Worm (Caenorhabditis elegans) whole organism, midembryonic: Measurements from ENCODE around the gene C06C3.4.

Experiments
- klf-2 ChIP-seq: fragments of 200-800 bp; sonication (Bioruptor generic); conservative IDR thresholded peaks from 2 replicates; pipeline ENCODE4 v1.3.6; 2022; ENCODE audit warnings: missing genetic modification reagents, missing genetic modification characterization, missing compliant biosample characterization
- med-1 ChIP-seq: sonication (generic microtip); optimal IDR thresholded peaks from 2 replicates; lab custom pipeline; 2017; ENCODE audit warnings: missing genetic modification characterization, mild to moderate bottlenecking, missing compliant biosample characterization, antibody characterized with exemption, missing genetic modification reagents; ENCODE audit not compliant: insufficient read depth

DNA sequence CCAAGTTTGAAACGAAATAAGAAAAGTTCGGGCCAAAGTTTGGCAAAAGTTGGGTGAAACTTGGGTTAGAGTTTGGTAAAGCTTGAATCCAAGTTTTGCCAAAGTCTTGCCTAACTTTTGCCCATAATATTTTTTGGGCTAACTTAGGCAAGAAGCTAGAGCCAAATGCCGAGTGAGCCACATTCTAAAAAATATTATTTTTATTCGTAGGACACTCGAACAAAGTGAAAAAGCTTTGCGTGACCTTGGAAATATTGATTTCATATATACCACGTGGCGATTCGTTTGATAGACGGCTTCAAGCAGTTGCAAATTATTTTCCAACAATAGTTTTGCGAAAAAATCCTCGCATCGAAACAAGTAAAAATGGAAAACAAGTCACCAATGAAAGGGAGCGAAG, 30.8 kb downstream of the C06C3.4 start, which contains the start of gene Y51B9A.5:
- TF ChIP-seq med-1 (GFP tag; lab: Kevin White, UChicago) (no peak), klf-2 (GFP tag; lab: Robert Waterston, UW) (no peak)
